Worm (Caenorhabditis elegans): ENCODE results near the gene K05F1.10.

K05F1.10 gene

ce11 chrII:5788815-5789214, 16.5 kb downstream of the K05F1.10 start, which contains the start of gene K05F1.13:
TSS of gene K05F1.13 (plus strand) at chrII:5789115.
- TF ChIP-seq Y116A8C.19 (tag; optimal IDR thresholded peaks at IDR 0.05; ENCODE audit: borderline replicate concordance): no peak
- no peak for TF ChIP-seq nhr-28 (tag; optimal IDR thresholded peaks at IDR 0.05)
- TF ChIP-seq sox-4 (tag; optimal IDR thresholded peaks at IDR 0.05): no peak
- TF ChIP-seq skn-1 (tag; optimal IDR thresholded peaks at IDR 0.05): no peak
- no peak for TF ChIP-seq mep-1 (tag; optimal IDR thresholded peaks at IDR 0.05)
- TF ChIP-seq C04F5.9 (tag; optimal IDR thresholded peaks at IDR 0.05): no peak
- TF ChIP-seq irx-1 (tag; optimal IDR thresholded peaks at IDR 0.05): no peak
- no peak for TF ChIP-seq dsc-1 (tag; optimal IDR thresholded peaks at IDR 0.05)
- TF ChIP-seq nhr-71 (tag; optimal IDR thresholded peaks at IDR 0.05): no peak
- no peak for TF ChIP-seq hpl-2 (GFP tag; optimal IDR thresholded peaks at IDR 0.05)
- TF ChIP-seq ztf-11 (tag; optimal IDR thresholded peaks at IDR 0.05): no peak
- TF ChIP-seq ces-1 (GFP tag; optimal IDR thresholded peaks at IDR 0.05): no peak

- TF ChIP-seq mab-9 (GFP tag; IDR thresholded peaks at IDR 0.05) (no peak), hlh-17 (GFP tag; optimal IDR thresholded peaks at IDR 0.05; ENCODE audit: borderline replicate concordance) (no peak), dpl-1 (GFP tag; optimal IDR thresholded peaks at IDR 0.05) (no peak), ztf-11 (tag; optimal IDR thresholded peaks at IDR 0.05) (no peak), hlh-4 (tag; optimal IDR thresholded peaks at IDR 0.05) (no peak), nhr-237 (tag; optimal IDR thresholded peaks at IDR 0.05) (no peak), rnt-1 (tag; optimal IDR thresholded peaks at IDR 0.05) (no peak), nhr-20 (tag; optimal IDR thresholded peaks at IDR 0.05) (no peak), ceh-82 (tag; optimal IDR thresholded peaks at IDR 0.05) (no peak), snu-23 (GFP tag; optimal IDR thresholded peaks at IDR 0.05) (no peak), ceh-63 (GFP tag; optimal IDR thresholded peaks at IDR 0.05) (no peak), xbp-1 (tag; optimal IDR thresholded peaks at IDR 0.05) (no peak), tbx-2 (tag; optimal IDR thresholded peaks at IDR 0.05) (no peak), mdl-1 (tag; optimal IDR thresholded peaks at IDR 0.05) (no peak)
These were observed 19.8 kb downstream of the K05F1.10 start for ce11 chrII:5785504-5785903.

ce11 chrII:5781935-5782921, 23.0 kb downstream of the K05F1.10 start, which contains the start of gene K05F1.6:
TSS of gene K05F1.6 (plus strand) at chrII:5782520.
- TF ChIP-seq rnt-1 (tag; optimal IDR thresholded peaks at IDR 0.05) (peak; percentile 78), C16A3.4 (tag; optimal IDR thresholded peaks at IDR 0.05) (peak; percentile 59), Y116A8C.19 (tag; optimal IDR thresholded peaks at IDR 0.05; ENCODE audit: borderline replicate concordance) (no peak), ztf-4 (tag; optimal IDR thresholded peaks at IDR 0.05) (peak; percentile 15), irx-1 (tag; optimal IDR thresholded peaks at IDR 0.05) (no peak), nhr-76 (tag; optimal IDR thresholded peaks at IDR 0.05) (peak; percentile 20), nhr-85 (tag) (peak; percentile 53), lin-39 (tag; optimal IDR thresholded peaks at IDR 0.05) (no peak), zag-1 (tag; optimal IDR thresholded peaks at IDR 0.05) (no peak), grh-1 (GFP tag; IDR thresholded peaks at IDR 0.05) (0 out of 2 replicates have a peak, but pooled peaks have one; percentile 45), pqm-1 (tag; optimal IDR thresholded peaks at IDR 0.05) (no peak), ceh-82 (tag; optimal IDR thresholded peaks at IDR 0.05) (peak in 2 of 3 experiments; percentile 32), fos-1 (tag; optimal IDR thresholded peaks at IDR 0.05) (peak; percentile 29), nhr-47 (tag; optimal IDR thresholded peaks at IDR 0.05) (peak; percentile 73), nhr-84 (tag; optimal IDR thresholded peaks at IDR 0.05) (no peak), efl-1 (optimal IDR thresholded peaks at IDR 0.05) (peak; percentile 40 to 69), efl-1 (GFP tag; optimal IDR thresholded peaks at IDR 0.05 in 1 of 2) (peak in 1 of 2 experiments; percentile 94), ztf-11 (tag; optimal IDR thresholded peaks at IDR 0.05) (peak in 1 of 2 experiments; percentile 36), ceh-63 (GFP tag; optimal IDR thresholded peaks at IDR 0.05) (no peak), elt-2 (tag; optimal IDR thresholded peaks at IDR 0.05) (peak; percentile 70), lin-35 (GFP tag; optimal IDR thresholded peaks at IDR 0.05) (peak; percentile 6 to 44), unc-130 (tag; optimal IDR thresholded peaks at IDR 0.05) (peak; percentile 52), dpl-1 (GFP tag; optimal IDR thresholded peaks at IDR 0.05) (peak in 1 of 3 experiments; percentile 8), ceh-90 (tag; optimal IDR thresholded peaks at IDR 0.05) (no peak), C04F5.9 (tag; optimal IDR thresholded peaks at IDR 0.05) (no peak), ama-1 (optimal IDR thresholded peaks at IDR 0.05) (no peak), swsn-7 (tag; optimal IDR thresholded peaks at IDR 0.05) (peak; percentile 42), aha-1 (tag; optimal IDR thresholded peaks at IDR 0.05) (no peak), hpl-2 (GFP tag; optimal IDR thresholded peaks at IDR 0.05) (no peak), egl-13 (tag; optimal IDR thresholded peaks at IDR 0.05) (peak; percentile 44), snu-23 (GFP tag; optimal IDR thresholded peaks at IDR 0.05) (peak; percentile 20), elt-3 (tag; optimal IDR thresholded peaks at IDR 0.05) (no peak)

All from whole organism, L1 larva.